Fruit fly (Drosophila melanogaster) ovary, adult (tissue): ENCODE data around the gene Tsen2.

Source experiments
- CG17801 ChIP-seq: fragments of 200-800 bp; optimal IDR thresholded peaks from 2 replicates; lab custom pipeline; 2019; ENCODE audit warnings: missing biosample characterization, mild to moderate bottlenecking, missing genetic modification characterization, moderate library complexity; ENCODE audit not compliant: partially characterized antibody

The Tsen2 gene

dm6 chr2L:16766070-16766752 is 36.6 kb downstream of the Tsen2 start, which contains the start of gene Mhc:
TSS of gene Mhc (plus strand) at chr2L:16766566.
- TF ChIP-seq CG17801 (GFP tag; lab: Kevin White, UChicago), result no peak
